Worm (Caenorhabditis elegans) whole organism, L3 larva: ENCODE results near the gene fipr-18.
"Not testable (repeated sequence)": the region's sequence is repeated elsewhere in the genome, so short reads cannot be mapped to it uniquely, and the experiment has no call there.

Source experiments
- ceh-28 ChIP-seq: fragments of 150-350 bp; optimal IDR thresholded peaks from 2 replicates; lab custom pipeline; 2014; ENCODE audit warnings: missing biosample characterization, missing genetic modification reagents, missing genetic modification characterization
- ceh-9 ChIP-seq: sonication (generic microtip); optimal IDR thresholded peaks from 2 replicates; lab custom pipeline; 2018; ENCODE audit warnings: missing biosample characterization, missing genetic modification characterization
- elt-3 ChIP-seq, 3 experiments: fragments of 150-350 bp in 1 of 3; sonication (generic microtip) in 2 of 3; optimal IDR thresholded peaks; 2 replicates in 2 of 3; 4 replicates in 1 of 3; lab custom pipeline; 2014 to 2017; ENCODE audit warnings: missing biosample characterization in 3 of 3, missing genetic modification characterization in 3 of 3
- fkh-2 ChIP-seq: fragments of 150-350 bp; optimal IDR thresholded peaks from 2 replicates; lab custom pipeline; 2014; ENCODE audit warnings: missing biosample characterization, missing genetic modification reagents, missing genetic modification characterization
- jun-1 ChIP-seq: fragments of 150-350 bp; optimal IDR thresholded peaks from 2 replicates; lab custom pipeline; 2014; ENCODE audit warnings: missing biosample characterization, missing genetic modification reagents, missing genetic modification characterization
- lin-15B ChIP-seq: fragments of 150-350 bp; optimal IDR thresholded peaks from 2 replicates; lab custom pipeline; 2014; ENCODE audit warnings: missing biosample characterization, missing genetic modification characterization
- nfya-1 ChIP-seq: sonication (generic microtip); optimal IDR thresholded peaks from 2 replicates; lab custom pipeline; 2017; ENCODE audit warnings: missing genetic modification characterization, mild to moderate bottlenecking, missing compliant biosample characterization, antibody characterized with exemption, moderate library complexity; ENCODE audit not compliant: insufficient read depth
- pqm-1 ChIP-seq: fragments of 150-350 bp; optimal IDR thresholded peaks from 2 replicates; lab custom pipeline; 2017; ENCODE audit warnings: missing biosample characterization, missing genetic modification characterization, inconsistent platforms

DNA sequence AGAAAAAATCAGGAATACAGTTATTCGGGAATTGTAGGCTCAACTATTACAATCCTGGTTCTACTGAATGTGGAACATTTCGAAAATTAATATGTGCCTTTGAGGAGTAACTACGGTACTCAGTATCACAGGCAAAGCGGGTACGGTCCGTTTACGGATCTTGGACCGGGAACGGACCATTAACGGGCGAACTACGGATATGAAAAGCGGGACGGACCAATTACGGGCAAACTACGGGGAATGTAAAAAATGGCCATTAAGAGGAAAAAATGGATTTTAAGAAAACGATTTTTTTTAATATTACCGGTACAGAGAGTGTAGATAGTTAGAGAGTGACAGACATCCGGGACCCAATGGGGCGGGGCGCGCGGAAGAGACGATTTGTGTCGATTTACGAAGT lies 9.9 kb downstream of the fipr-18 start, which contains the start of gene H14A12.5:
- not testable (repeated sequence) for TF ChIP-seq ceh-28 (tag; lab: Kevin White, UChicago); jun-1 (tag; lab: Kevin White, UChicago); fkh-2; ceh-9 (tag; lab: Kevin White, UChicago); lin-15B (tag; lab: Kevin White, UChicago); pqm-1 (tag; lab: Kevin White, UChicago); elt-3 (tag; optimal IDR thresholded peaks at IDR 0.05; lab: Kevin White, UChicago); nfya-1
